Comparison of ENCODE assay signal across 5 fruit fly cellular contexts in genomic region chr2L:19430343-19430742, dm6.
TF ChIP-seq lines count a peak whose summit lies in the region.

RtcB (plus strand) TSS chr2L:19430643.

- peak; percentile 30 to 37 for TF ChIP-seq CTCF in S2 (optimal IDR thresholded peaks at IDR 0.05; lab: Kevin White, UChicago)
- peak; percentile 48 for TF ChIP-seq CTCF in whole organism, embryonic (GFP tag; optimal IDR thresholded peaks at IDR 0.05; lab: Kevin White, UChicago)

TF ChIP-seq in whole organism, adult, 20 proteins besides CTCF, POLR2A, EP300 and RAD21:
- TF ChIP-seq Mnt (GFP tag; optimal IDR thresholded peaks at IDR 0.05; lab: Kevin White, UChicago): no peak
- no peak for TF ChIP-seq CG14711 (tag; optimal IDR thresholded peaks at IDR 0.05; lab: Kevin White, UChicago)
- no peak for TF ChIP-seq pad (GFP tag; optimal IDR thresholded peaks at IDR 0.05; lab: Kevin White, UChicago)
- TF ChIP-seq CG1620 (GFP tag; optimal IDR thresholded peaks at IDR 0.05; lab: Kevin White, UChicago): no peak
- no peak for TF ChIP-seq Crg-1 (GFP tag; optimal IDR thresholded peaks at IDR 0.05; lab: Kevin White, UChicago)
- TF ChIP-seq tj (GFP tag; optimal IDR thresholded peaks at IDR 0.05; lab: Kevin White, UChicago): peak; percentile 60
- no peak for TF ChIP-seq Hr96 (GFP tag; optimal IDR thresholded peaks at IDR 0.05; lab: Kevin White, UChicago)
- TF ChIP-seq CG12768 (GFP tag; optimal IDR thresholded peaks at IDR 0.05; lab: Kevin White, UChicago): no peak
- no peak for TF ChIP-seq kay (GFP tag; lab: Kevin White, UChicago; ENCODE audit: borderline replicate concordance)
- TF ChIP-seq cic (GFP tag; optimal IDR thresholded peaks at IDR 0.05; lab: Kevin White, UChicago): no peak
- no peak for TF ChIP-seq CG7101 (tag; optimal IDR thresholded peaks at IDR 0.05; lab: Kevin White, UChicago)
- TF ChIP-seq bab1 (GFP tag; optimal IDR thresholded peaks at IDR 0.05; lab: Kevin White, UChicago): peak; percentile 0
- no peak for TF ChIP-seq cnc (optimal IDR thresholded peaks at IDR 0.05; lab: Kevin White, UChicago)
- no peak for TF ChIP-seq CG7045 (GFP tag; optimal IDR thresholded peaks at IDR 0.05; lab: Kevin White, UChicago)

TF ChIP-seq in whole organism, embryonic, 481 proteins besides CTCF, POLR2A, EP300 and RAD21 (continues in another document):
- TF ChIP-seq CG18619 (GFP tag; optimal IDR thresholded peaks at IDR 0.05; lab: Kevin White, UChicago): no peak
- no peak for TF ChIP-seq CG9817 (tag; optimal IDR thresholded peaks at IDR 0.05; lab: Kevin White, UChicago)
- no peak for TF ChIP-seq slou (GFP tag; optimal IDR thresholded peaks at IDR 0.05; lab: Kevin White, UChicago)
- TF ChIP-seq CG7963 (GFP tag; IDR thresholded peaks at IDR 0.05; lab: Robert Waterston, UW; ENCODE audit: partially characterized antibody): peak; percentile 94
- TF ChIP-seq hb (GFP tag; IDR thresholded peaks at IDR 0.05; lab: Robert Waterston, UW; ENCODE audit: partially characterized antibody): peak; percentile 95
- TF ChIP-seq bigmax (GFP tag; optimal IDR thresholded peaks at IDR 0.05; lab: Kevin White, UChicago): no peak
- TF ChIP-seq Max (GFP tag; optimal IDR thresholded peaks at IDR 0.05; lab: Kevin White, UChicago): peak; percentile 15
- no peak for TF ChIP-seq CG34376 (GFP tag; optimal IDR thresholded peaks at IDR 0.05; lab: Kevin White, UChicago)
- TF ChIP-seq NC2β (GFP tag; optimal IDR thresholded peaks at IDR 0.05; lab: Kevin White, UChicago): no peak
- TF ChIP-seq HLH4C (GFP tag; IDR thresholded peaks at IDR 0.05; lab: Robert Waterston, UW; ENCODE audit: partially characterized antibody): peak; percentile 94
- no peak for TF ChIP-seq tx (GFP tag; optimal IDR thresholded peaks at IDR 0.05; lab: Kevin White, UChicago)
- peak; percentile 16 for TF ChIP-seq Dek (tag; optimal IDR thresholded peaks at IDR 0.05; lab: Kevin White, UChicago)
- TF ChIP-seq Hsf (GFP tag; optimal IDR thresholded peaks at IDR 0.05; lab: Kevin White, UChicago): peak; percentile 17
- no peak for TF ChIP-seq pfk (GFP tag; optimal IDR thresholded peaks at IDR 0.05; lab: Kevin White, UChicago)
- no peak for TF ChIP-seq CG5180 (GFP tag; optimal IDR thresholded peaks at IDR 0.05; lab: Kevin White, UChicago)
- no peak for TF ChIP-seq CG3281 (GFP tag; optimal IDR thresholded peaks at IDR 0.05; lab: Kevin White, UChicago)
- no peak for TF ChIP-seq CG6683 (GFP tag; optimal IDR thresholded peaks at IDR 0.05; lab: Kevin White, UChicago)
- TF ChIP-seq vvl (GFP tag; IDR thresholded peaks at IDR 0.05; lab: Robert Waterston, UW): no peak; the same call in 1 of the 2 replicates
- no peak for TF ChIP-seq CG6813 (GFP tag; optimal IDR thresholded peaks at IDR 0.05; lab: Kevin White, UChicago)
- TF ChIP-seq sim (GFP tag; IDR thresholded peaks at IDR 0.05; lab: Robert Waterston, UW): no peak
- no peak for TF ChIP-seq CG7786 (GFP tag; optimal IDR thresholded peaks at IDR 0.05; lab: Kevin White, UChicago)
- no peak for TF ChIP-seq wor (GFP tag; IDR thresholded peaks at IDR 0.05; lab: Robert Waterston, UW)
- no peak for TF ChIP-seq eyg (GFP tag; optimal IDR thresholded peaks at IDR 0.05; lab: Kevin White, UChicago)
- TF ChIP-seq CG34422 (GFP tag; IDR thresholded peaks at IDR 0.05; lab: Robert Waterston, UW): peak; percentile 17; the same call in 1 of the 3 replicates
- TF ChIP-seq maf-S (GFP tag; optimal IDR thresholded peaks at IDR 0.05; lab: Kevin White, UChicago): no peak
- no peak for TF ChIP-seq CG31388 (GFP tag; optimal IDR thresholded peaks at IDR 0.05; lab: Kevin White, UChicago)

TF ChIP-seq in whole organism, prepupa, 60 proteins besides CTCF, POLR2A, EP300 and RAD21:
- peak; percentile 36 for TF ChIP-seq Eip78C (GFP tag; lab: Kevin White, UChicago)
- no peak for TF ChIP-seq svp (GFP tag; lab: Kevin White, UChicago)
- TF ChIP-seq fkh (GFP tag; optimal IDR thresholded peaks at IDR 0.05; lab: Kevin White, UChicago): no peak

TF ChIP-seq in whole organism, wandering third instar larva, 38 proteins besides CTCF, POLR2A, EP300 and RAD21:
- no peak for TF ChIP-seq psq (GFP tag; optimal IDR thresholded peaks at IDR 0.05; lab: Kevin White, UChicago)
- TF ChIP-seq Sp1 (GFP tag; optimal IDR thresholded peaks at IDR 0.05; lab: Kevin White, UChicago): no peak
- TF ChIP-seq Dfd (GFP tag; optimal IDR thresholded peaks at IDR 0.05; lab: Kevin White, UChicago): no peak
- TF ChIP-seq Myc (optimal IDR thresholded peaks at IDR 0.05; lab: Kevin White, UChicago): peak; percentile 57
- peak; percentile 64 for TF ChIP-seq rgr (GFP tag; optimal IDR thresholded peaks at IDR 0.05; lab: Kevin White, UChicago)
- TF ChIP-seq Hnf4 (GFP tag; optimal IDR thresholded peaks at IDR 0.05; lab: Kevin White, UChicago): no peak
- TF ChIP-seq dmrt93B (GFP tag; optimal IDR thresholded peaks at IDR 0.05; lab: Kevin White, UChicago): no peak
- TF ChIP-seq Dif (GFP tag; optimal IDR thresholded peaks at IDR 0.05; lab: Kevin White, UChicago; ENCODE audit: partially characterized antibody): no peak
- no peak for TF ChIP-seq CG9705 (GFP tag; optimal IDR thresholded peaks at IDR 0.05; lab: Kevin White, UChicago)
- no peak for TF ChIP-seq CrebA (GFP tag; optimal IDR thresholded peaks at IDR 0.05; lab: Kevin White, UChicago; ENCODE audit: borderline replicate concordance)
- TF ChIP-seq h (GFP tag; optimal IDR thresholded peaks at IDR 0.05; lab: Kevin White, UChicago): peak; percentile 5
- TF ChIP-seq ey (GFP tag; optimal IDR thresholded peaks at IDR 0.05; lab: Kevin White, UChicago): no peak
- no peak for TF ChIP-seq foxo (GFP tag; optimal IDR thresholded peaks at IDR 0.05; lab: Kevin White, UChicago)
- TF ChIP-seq N (GFP tag; optimal IDR thresholded peaks at IDR 0.05; lab: Kevin White, UChicago): peak; percentile 23
- TF ChIP-seq sage (GFP tag; optimal IDR thresholded peaks at IDR 0.05; lab: Kevin White, UChicago): no peak
- TF ChIP-seq tai (GFP tag; optimal IDR thresholded peaks at IDR 0.05; lab: Kevin White, UChicago): no peak
- no peak for TF ChIP-seq dsf (GFP tag; optimal IDR thresholded peaks at IDR 0.05; lab: Kevin White, UChicago; ENCODE audit: borderline replicate concordance)
- TF ChIP-seq pan (optimal IDR thresholded peaks at IDR 0.05; lab: Kevin White, UChicago): no peak
- TF ChIP-seq Hr83 (GFP tag; optimal IDR thresholded peaks at IDR 0.05; lab: Kevin White, UChicago; ENCODE audit: poor library complexity, severe bottlenecking): no peak
- TF ChIP-seq brk (GFP tag; optimal IDR thresholded peaks at IDR 0.05; lab: Kevin White, UChicago): no peak
- no peak for TF ChIP-seq sv (GFP tag; optimal IDR thresholded peaks at IDR 0.05; lab: Kevin White, UChicago)
